Worm (Caenorhabditis elegans) whole organism, L4 larva: ENCODE data around the gene hira-1.

Experiments used
- daf-12 ChIP-seq: fragments of 150-350 bp; optimal IDR thresholded peaks from 2 replicates; lab custom pipeline; 2014; ENCODE audit warnings: missing biosample characterization, missing genetic modification reagents, missing genetic modification characterization
- lin-39 ChIP-seq: fragments of 150-350 bp; optimal IDR thresholded peaks from 2 replicates; lab custom pipeline; 2014; ENCODE audit warnings: missing biosample characterization, missing genetic modification reagents, missing genetic modification characterization
- mxl-2 ChIP-seq: fragments of 200-800 bp; sonication (Bioruptor generic); conservative IDR thresholded peaks from 2 replicates; pipeline ENCODE4 v1.3.6; 2022; ENCODE audit warnings: missing genetic modification reagents, missing genetic modification characterization, missing compliant biosample characterization
- nhr-102 ChIP-seq: sonication (generic microtip); optimal IDR thresholded peaks from 2 replicates; lab custom pipeline; 2016; ENCODE audit warnings: mild to moderate bottlenecking, missing genetic modification characterization, moderate library complexity, missing compliant biosample characterization
- nhr-25 ChIP-seq: sonication (generic microtip); optimal IDR thresholded peaks from 2 replicates; lab custom pipeline; 2017; ENCODE audit warnings: missing genetic modification characterization, mild to moderate bottlenecking, missing compliant biosample characterization, antibody characterized with exemption, moderate library complexity, borderline replicate concordance; ENCODE audit not compliant: insufficient read depth
- unc-62 ChIP-seq, 3 experiments: fragments of 150-350 bp in 1 of 3; sonication (generic microtip); optimal IDR thresholded peaks in 2 of 3; peaks in 1 of 3; 1 replicate in 1 of 3; 2 replicates in 2 of 3; lab custom pipeline; 2014 to 2017; ENCODE audit warnings: missing biosample characterization in 3 of 3, missing genetic modification characterization in 3 of 3, missing genetic modification reagents in 3 of 3, missing genotype in 1 of 3

DNA sequence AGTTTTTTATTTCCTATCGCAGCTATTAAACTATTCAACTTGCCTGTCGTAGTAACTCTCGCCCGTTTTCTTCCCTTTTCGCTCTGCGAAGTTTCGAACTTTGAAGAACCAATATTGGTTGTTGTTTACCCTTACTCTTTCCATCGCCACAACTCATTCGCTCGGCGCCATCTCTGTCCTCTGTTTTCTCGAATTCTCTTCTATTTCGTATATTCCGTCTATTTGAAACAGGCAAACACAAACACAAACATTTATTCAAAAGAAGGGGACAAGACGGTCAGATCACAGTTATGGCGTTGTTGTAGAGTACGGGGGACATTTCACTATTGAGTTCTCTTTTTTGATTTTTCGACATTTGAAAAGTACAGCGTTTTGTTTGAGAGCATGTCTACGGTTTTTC is 31.9 kb downstream of the hira-1 start:
- no peak for TF ChIP-seq nhr-25 (tag; lab: Kevin White, UChicago)
- TF ChIP-seq daf-12 = no peak
- TF ChIP-seq mxl-2 (GFP tag; lab: Robert Waterston, UW) = no peak
- no peak for TF ChIP-seq unc-62 (GFP tag; optimal IDR thresholded peaks at IDR 0.05 in 1 of 2; lab: Kevin White, UChicago)
- no peak for TF ChIP-seq unc-62 (tag; optimal IDR thresholded peaks at IDR 0.05; lab: Kevin White, UChicago)
- no peak for TF ChIP-seq lin-39 (tag; lab: Kevin White, UChicago)
- TF ChIP-seq nhr-102 (tag; lab: Kevin White, UChicago) = no peak
